Worm (Caenorhabditis elegans): ENCODE measurements around the gene best-17.

DNA sequence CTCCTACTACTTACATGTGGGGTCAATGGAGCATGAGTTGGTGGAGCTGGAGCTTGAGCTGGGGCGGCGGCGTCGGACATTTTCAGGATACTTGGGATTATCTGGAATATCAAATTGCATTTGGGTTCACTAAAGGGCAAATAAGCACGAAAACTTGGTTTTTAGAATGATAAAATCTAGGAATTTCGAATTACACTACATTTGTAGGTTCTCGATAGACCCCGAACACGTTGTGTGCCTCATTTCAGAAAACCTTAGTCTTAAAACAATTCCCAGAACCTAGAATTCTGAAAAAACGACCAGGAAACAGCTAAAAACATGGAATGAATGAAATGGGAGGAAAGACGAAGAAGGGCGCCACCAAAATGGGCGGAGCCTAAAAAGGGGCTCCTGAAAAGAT is 5.0 kb upstream of the best-17 start, which contains the start of gene T19C3.3:
- TF ChIP-seq ztf-29 (GFP tag; IDR thresholded peaks at IDR 0.05) = no peak
- TF ChIP-seq T22C8.4 (GFP tag; IDR thresholded peaks at IDR 0.05) = no peak
- TF ChIP-seq klf-2 (GFP tag; conservative IDR thresholded peaks at IDR 0.05) = no peak
- TF ChIP-seq ref-1 (GFP tag; conservative IDR thresholded peaks at IDR 0.05) = no peak
- TF ChIP-seq tab-1 (GFP tag; IDR thresholded peaks at IDR 0.05) = no peak
- TF ChIP-seq flt-1 (GFP tag; IDR thresholded peaks at IDR 0.05) = no peak
- TF ChIP-seq cog-1 (tag; optimal IDR thresholded peaks at IDR 0.05) = no peak

Data from whole organism, midembryonic.